Worm (Caenorhabditis elegans) whole organism, L1 larva: ENCODE measurements around the gene F18E9.7.

ENCODE experiments used
- C16A3.4 ChIP-seq: fragments of 150-350 bp; optimal IDR thresholded peaks from 2 replicates; lab custom pipeline; 2014; ENCODE audit warnings: missing biosample characterization, missing genetic modification characterization
- C34B4.2 ChIP-seq: sonication (generic microtip); optimal IDR thresholded peaks from 2 replicates; lab custom pipeline; 2017; ENCODE audit warnings: mild to moderate bottlenecking, missing genetic modification characterization, missing compliant biosample characterization
- F16B12.6 ChIP-seq: fragments of 150-350 bp; optimal IDR thresholded peaks from 2 replicates; lab custom pipeline; 2014; ENCODE audit warnings: missing biosample characterization, missing genetic modification characterization
- Y116A8C.19 ChIP-seq: sonication (generic microtip); optimal IDR thresholded peaks from 2 replicates; lab custom pipeline; 2016; ENCODE audit warnings: missing compliant biosample characterization, missing genetic modification characterization, borderline replicate concordance
- aha-1 ChIP-seq: fragments of 150-350 bp; optimal IDR thresholded peaks from 2 replicates; lab custom pipeline; 2014; ENCODE audit warnings: missing biosample characterization, missing genetic modification characterization
- aly-2 ChIP-seq: fragments of 150-350 bp; optimal IDR thresholded peaks from 2 replicates; lab custom pipeline; 2014; ENCODE audit warnings: missing biosample characterization, missing genetic modification characterization
- ceh-8 ChIP-seq: fragments of 200-800 bp; sonication (Bioruptor generic); optimal IDR thresholded peaks from 2 replicates; lab custom pipeline; 2018; ENCODE audit warnings: mild to moderate bottlenecking, missing genetic modification characterization, moderate library complexity, missing compliant biosample characterization
- ceh-88 ChIP-seq: fragments of 200-800 bp; sonication (Bioruptor generic); IDR thresholded peaks from 2 replicates; pipeline ENCODE4 v1.3.6; 2022; ENCODE audit warnings: missing genetic modification characterization, missing compliant biosample characterization
- dpl-1 ChIP-seq, 3 experiments: fragments of 150-350 bp in 2 of 3; sonication (generic microtip) in 1 of 3; optimal IDR thresholded peaks; 2 replicates each; lab custom pipeline; 2014 to 2017; ENCODE audit warnings: missing biosample characterization in 3 of 3, missing genetic modification characterization in 3 of 3, missing genetic modification reagents in 3 of 3
- efl-1 ChIP-seq, 4 experiments: fragments of 150-350 bp; optimal IDR thresholded peaks in 3 of 4; peaks in 1 of 4; 1 replicate in 1 of 4; 2 replicates in 3 of 4; lab custom pipeline; 2014; ENCODE audit warnings: missing biosample characterization in 2 of 4, missing genetic modification characterization in 2 of 4, missing genetic modification reagents in 2 of 4
- egl-27 ChIP-seq, 2 experiments: fragments of 150-350 bp in 1 of 2; sonication (generic microtip); optimal IDR thresholded peaks; 3 replicates each; lab custom pipeline; 2017 to 2018; ENCODE audit warnings: missing biosample characterization in 2 of 2, missing genetic modification characterization in 2 of 2, missing genetic modification reagents in 2 of 2
- elt-2 ChIP-seq: sonication (generic microtip); optimal IDR thresholded peaks from 2 replicates; lab custom pipeline; 2016; ENCODE audit warnings: missing genetic modification characterization, mild to moderate bottlenecking, inconsistent platforms, missing compliant biosample characterization, missing genetic modification reagents
- elt-3 ChIP-seq, 6 experiments: fragments of 150-350 bp in 1 of 6; sonication (generic microtip); optimal IDR thresholded peaks; 2 replicates each; lab custom pipeline; 2017 to 2018; ENCODE audit warnings: missing biosample characterization in 6 of 6, missing genetic modification characterization in 6 of 6, inconsistent platforms in 1 of 6
- fkh-10 ChIP-seq: sonication (generic microtip); optimal IDR thresholded peaks from 2 replicates; lab custom pipeline; 2017; ENCODE audit warnings: missing biosample characterization, missing genetic modification reagents, missing genetic modification characterization
- fkh-4 ChIP-seq: sonication (generic microtip); optimal IDR thresholded peaks from 2 replicates; lab custom pipeline; 2016; ENCODE audit warnings: missing compliant biosample characterization, missing genetic modification characterization, borderline replicate concordance
- fkh-8 ChIP-seq: sonication (generic microtip); optimal IDR thresholded peaks from 2 replicates; lab custom pipeline; 2016; ENCODE audit warnings: mild to moderate bottlenecking, missing genetic modification characterization, missing compliant biosample characterization
- hlh-17 ChIP-seq: fragments of 200-800 bp; sonication (Bioruptor generic); optimal IDR thresholded peaks from 2 replicates; lab custom pipeline; 2018; ENCODE audit warnings: missing genetic modification characterization, mild to moderate bottlenecking, missing compliant biosample characterization, moderate library complexity, borderline replicate concordance
- hlh-4 ChIP-seq: sonication (generic microtip); optimal IDR thresholded peaks from 2 replicates; lab custom pipeline; 2016; ENCODE audit warnings: mild to moderate bottlenecking, missing genetic modification characterization, missing compliant biosample characterization
- hpl-2 ChIP-seq: fragments of 150-350 bp; optimal IDR thresholded peaks from 2 replicates; lab custom pipeline; 2014; ENCODE audit warnings: missing biosample characterization, missing genetic modification reagents, missing genetic modification characterization
- jun-1 ChIP-seq: fragments of 150-350 bp; optimal IDR thresholded peaks from 2 replicates; lab custom pipeline; 2014; ENCODE audit warnings: missing biosample characterization, missing genetic modification reagents, missing genetic modification characterization
- lin-13 ChIP-seq: fragments of 150-350 bp; optimal IDR thresholded peaks from 2 replicates; lab custom pipeline; 2014; ENCODE audit warnings: missing biosample characterization, missing genetic modification reagents, missing genetic modification characterization
- lin-14 ChIP-seq: fragments of 200-800 bp; sonication (Bioruptor generic); optimal IDR thresholded peaks from 2 replicates; lab custom pipeline; 2018; ENCODE audit warnings: mild to moderate bottlenecking, missing genetic modification characterization, moderate library complexity, missing compliant biosample characterization
- lin-15B ChIP-seq: fragments of 150-350 bp; sonication (generic microtip); optimal IDR thresholded peaks from 3 replicates; lab custom pipeline; 2014; ENCODE audit warnings: missing biosample characterization, missing genetic modification characterization
- lin-35 ChIP-seq, 2 experiments: fragments of 150-350 bp; optimal IDR thresholded peaks; 2 replicates each; lab custom pipeline; 2014; ENCODE audit warnings: missing biosample characterization in 2 of 2, missing genetic modification characterization in 2 of 2, missing genetic modification reagents in 2 of 2
- lin-39 ChIP-seq: fragments of 150-350 bp; optimal IDR thresholded peaks from 2 replicates; lab custom pipeline; 2014; ENCODE audit warnings: missing biosample characterization, missing genetic modification reagents, missing genetic modification characterization
- lsy-2 ChIP-seq, 2 experiments: fragments of 150-350 bp; optimal IDR thresholded peaks; 2 replicates each; lab custom pipeline; 2014; ENCODE audit warnings: missing biosample characterization in 2 of 2, missing genetic modification characterization in 2 of 2
- mep-1 ChIP-seq: fragments of 150-350 bp; optimal IDR thresholded peaks from 2 replicates; lab custom pipeline; 2014; ENCODE audit warnings: missing biosample characterization, missing genetic modification characterization
- nhr-237 ChIP-seq: fragments of 150-350 bp; optimal IDR thresholded peaks from 2 replicates; lab custom pipeline; 2014; ENCODE audit warnings: missing biosample characterization, missing genetic modification characterization
- nhr-76 ChIP-seq: sonication (generic microtip); optimal IDR thresholded peaks from 2 replicates; lab custom pipeline; 2017; ENCODE audit warnings: missing biosample characterization, missing genetic modification characterization
- nhr-77 ChIP-seq: fragments of 150-350 bp; optimal IDR thresholded peaks from 2 replicates; lab custom pipeline; 2014; ENCODE audit warnings: missing biosample characterization, missing genetic modification characterization
- nhr-84 ChIP-seq: sonication (generic microtip); optimal IDR thresholded peaks from 2 replicates; lab custom pipeline; 2017; ENCODE audit warnings: missing biosample characterization, missing genetic modification characterization
- nhr-85 ChIP-seq: sonication (generic microtip); peaks from one replicate; lab custom pipeline; 2016; ENCODE audit warnings: missing genetic modification characterization, inconsistent platforms, missing compliant biosample characterization
- nhr-90 ChIP-seq: sonication (generic microtip); optimal IDR thresholded peaks from 2 replicates; lab custom pipeline; 2016; ENCODE audit warnings: mild to moderate bottlenecking, missing genetic modification characterization, missing compliant biosample characterization; ENCODE audit not compliant: poor library complexity
- pag-3 ChIP-seq: sonication (generic microtip); optimal IDR thresholded peaks from 2 replicates; lab custom pipeline; 2017; ENCODE audit warnings: missing genetic modification characterization, mild to moderate bottlenecking, missing compliant biosample characterization, antibody characterized with exemption, borderline replicate concordance; ENCODE audit not compliant: insufficient read depth
- pax-3 ChIP-seq: fragments of 200-800 bp; sonication (Bioruptor generic); optimal IDR thresholded peaks from 2 replicates; lab custom pipeline; 2018; ENCODE audit warnings: mild to moderate bottlenecking, missing genetic modification characterization, moderate library complexity, missing compliant biosample characterization
- skn-1 ChIP-seq: fragments of 150-350 bp; optimal IDR thresholded peaks from 2 replicates; lab custom pipeline; 2014; ENCODE audit warnings: missing biosample characterization, missing genetic modification characterization
- snpc-4 ChIP-seq: fragments of 150-350 bp; optimal IDR thresholded peaks from 2 replicates; lab custom pipeline; 2014; ENCODE audit warnings: missing biosample characterization, missing genetic modification characterization
- sup-37 ChIP-seq: fragments of 200-800 bp; sonication (Bioruptor generic); optimal IDR thresholded peaks from 2 replicates; lab custom pipeline; 2018; ENCODE audit warnings: mild to moderate bottlenecking, missing genetic modification characterization, missing compliant biosample characterization
- unc-130 ChIP-seq: fragments of 150-350 bp; optimal IDR thresholded peaks from 2 replicates; lab custom pipeline; 2017; ENCODE audit warnings: missing biosample characterization, missing genetic modification characterization, inconsistent platforms
- unc-30 ChIP-seq: sonication (generic microtip); optimal IDR thresholded peaks from 2 replicates; lab custom pipeline; 2017; ENCODE audit warnings: missing biosample characterization, missing genetic modification characterization
- unc-62 ChIP-seq: fragments of 150-350 bp; optimal IDR thresholded peaks from 2 replicates; lab custom pipeline; 2014; ENCODE audit warnings: missing biosample characterization, missing genetic modification reagents, missing genetic modification characterization
- vab-15 ChIP-seq: sonication (generic microtip); optimal IDR thresholded peaks from 2 replicates; lab custom pipeline; 2017; ENCODE audit warnings: missing genotype, mild to moderate bottlenecking, missing genetic modification characterization, missing compliant biosample characterization
- xbp-1 ChIP-seq: sonication (generic microtip); optimal IDR thresholded peaks from 2 replicates; lab custom pipeline; 2016; ENCODE audit warnings: missing genetic modification characterization, missing compliant biosample characterization
- zag-1 ChIP-seq: fragments of 150-350 bp; optimal IDR thresholded peaks from 2 replicates; lab custom pipeline; 2014; ENCODE audit warnings: missing biosample characterization, missing genetic modification characterization
- zip-4 ChIP-seq: fragments of 200-800 bp; sonication (Bioruptor generic); optimal IDR thresholded peaks from 2 replicates; lab custom pipeline; 2018; ENCODE audit warnings: mild to moderate bottlenecking, missing genetic modification characterization, moderate library complexity, missing compliant biosample characterization
- ztf-4 ChIP-seq: fragments of 150-350 bp; optimal IDR thresholded peaks from 2 replicates; lab custom pipeline; 2014; ENCODE audit warnings: missing biosample characterization, missing genetic modification characterization

F18E9.7 gene

DNA sequence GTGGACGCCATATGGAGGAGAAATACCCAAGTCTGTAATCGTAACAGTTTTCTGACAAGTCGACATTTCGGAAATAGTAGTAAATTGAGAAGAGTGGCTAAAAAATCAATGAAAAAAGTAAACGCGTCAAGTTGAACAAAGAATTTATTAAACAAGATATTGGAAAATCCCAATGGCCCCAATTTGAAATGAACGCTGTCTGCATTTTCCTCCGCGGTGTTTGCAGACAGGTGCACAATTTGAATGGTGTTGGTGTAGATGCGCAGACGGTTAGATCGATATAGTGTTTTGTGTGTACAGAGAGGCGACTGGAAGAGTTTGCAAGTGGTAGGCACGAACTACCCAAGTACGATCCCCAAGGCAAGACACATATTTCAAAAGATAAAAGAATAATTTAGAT, 7.5 kb upstream of the F18E9.7 start, which contains the start of the genes H35N09.2 and H35N09.1 (continued):
- TF ChIP-seq vab-15 (tag; lab: Kevin White, UChicago): no peak
- peak; percentile 39 to 67 for TF ChIP-seq lsy-2 (tag; optimal IDR thresholded peaks at IDR 0.05; lab: Kevin White, UChicago)
- TF ChIP-seq elt-2: no peak
- TF ChIP-seq pax-3 (tag; lab: Kevin White, UChicago): no peak
- TF ChIP-seq lin-13: peak; percentile 36
- no peak for TF ChIP-seq pag-3 (tag; lab: Kevin White, UChicago)
- TF ChIP-seq fkh-8 (tag; lab: Kevin White, UChicago): peak; percentile 23
- TF ChIP-seq egl-27 (tag; optimal IDR thresholded peaks at IDR 0.05; lab: Kevin White, UChicago): no peak
- no peak for TF ChIP-seq nhr-237 (tag; lab: Kevin White, UChicago)
- no peak for TF ChIP-seq elt-3 (tag; optimal IDR thresholded peaks at IDR 0.05; lab: Kevin White, UChicago)
- no peak for TF ChIP-seq snpc-4 (tag; lab: Kevin White, UChicago)
- TF ChIP-seq ceh-88 (GFP tag; lab: Robert Waterston, UW): no peak
- TF ChIP-seq xbp-1: peak; percentile 33
- TF ChIP-seq sup-37: no peak
- TF ChIP-seq hlh-17 (GFP tag; lab: Kevin White, UChicago): no peak
- TF ChIP-seq lin-15B: no peak
- TF ChIP-seq F16B12.6 (tag; lab: Kevin White, UChicago): peak; percentile 88
- no peak for TF ChIP-seq hpl-2 (GFP tag; lab: Kevin White, UChicago)
- TF ChIP-seq nhr-90: peak; percentile 32
- peak; percentile 5 to 65 (median 55) for TF ChIP-seq dpl-1 (GFP tag; optimal IDR thresholded peaks at IDR 0.05; lab: Kevin White, UChicago)
- TF ChIP-seq zip-4 (GFP tag; lab: Kevin White, UChicago): no peak
- no peak for TF ChIP-seq aly-2 (tag; lab: Kevin White, UChicago)
- peak; percentile 12 for TF ChIP-seq unc-130
- TF ChIP-seq unc-62 (GFP tag; lab: Kevin White, UChicago): no peak
- no peak for TF ChIP-seq Y116A8C.19 (tag; lab: Kevin White, UChicago)
- no peak for TF ChIP-seq nhr-84 (tag; lab: Kevin White, UChicago)
- peak; percentile 17 for TF ChIP-seq jun-1
- TF ChIP-seq skn-1 (tag; lab: Kevin White, UChicago): peak; percentile 33
- TF ChIP-seq mep-1 (tag; lab: Kevin White, UChicago): peak; percentile 69
- TF ChIP-seq fkh-10 (GFP tag; lab: Kevin White, UChicago): no peak
- TF ChIP-seq zag-1 (tag; lab: Kevin White, UChicago): no peak
- no peak for TF ChIP-seq hlh-4 (tag; lab: Kevin White, UChicago)
- TF ChIP-seq efl-1 (optimal IDR thresholded peaks at IDR 0.05; lab: Kevin White, UChicago): peak; percentile 50 to 55
- peak; percentile 47 to 66 for TF ChIP-seq efl-1 (GFP tag; optimal IDR thresholded peaks at IDR 0.05 in 1 of 2; lab: Kevin White, UChicago)

DNA sequence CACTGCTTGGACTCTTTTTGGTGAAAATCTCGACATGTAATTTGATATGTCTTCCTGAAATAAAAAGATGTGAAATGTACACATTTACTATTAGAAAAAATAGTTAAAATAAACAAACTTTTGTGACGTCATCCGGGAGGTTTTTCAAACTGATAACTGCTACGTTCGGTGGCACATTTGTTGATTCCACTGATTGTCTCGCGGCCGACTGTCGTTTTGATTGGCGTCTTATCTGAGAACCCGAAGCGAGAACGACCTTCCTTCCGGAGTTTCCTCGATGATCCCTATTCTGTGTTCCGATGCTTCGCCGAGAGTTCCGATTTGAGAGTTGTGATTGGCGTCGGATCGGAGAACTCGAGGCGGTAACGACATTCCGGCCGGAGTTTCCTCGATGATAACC, 6.6 kb upstream of the F18E9.7 start:
- TF ChIP-seq aly-2 (tag; lab: Kevin White, UChicago) (no peak), C34B4.2 (tag; lab: Kevin White, UChicago) (no peak), elt-2 (peak; percentile 29), ztf-4 (tag; lab: Kevin White, UChicago) (no peak)

DNA sequence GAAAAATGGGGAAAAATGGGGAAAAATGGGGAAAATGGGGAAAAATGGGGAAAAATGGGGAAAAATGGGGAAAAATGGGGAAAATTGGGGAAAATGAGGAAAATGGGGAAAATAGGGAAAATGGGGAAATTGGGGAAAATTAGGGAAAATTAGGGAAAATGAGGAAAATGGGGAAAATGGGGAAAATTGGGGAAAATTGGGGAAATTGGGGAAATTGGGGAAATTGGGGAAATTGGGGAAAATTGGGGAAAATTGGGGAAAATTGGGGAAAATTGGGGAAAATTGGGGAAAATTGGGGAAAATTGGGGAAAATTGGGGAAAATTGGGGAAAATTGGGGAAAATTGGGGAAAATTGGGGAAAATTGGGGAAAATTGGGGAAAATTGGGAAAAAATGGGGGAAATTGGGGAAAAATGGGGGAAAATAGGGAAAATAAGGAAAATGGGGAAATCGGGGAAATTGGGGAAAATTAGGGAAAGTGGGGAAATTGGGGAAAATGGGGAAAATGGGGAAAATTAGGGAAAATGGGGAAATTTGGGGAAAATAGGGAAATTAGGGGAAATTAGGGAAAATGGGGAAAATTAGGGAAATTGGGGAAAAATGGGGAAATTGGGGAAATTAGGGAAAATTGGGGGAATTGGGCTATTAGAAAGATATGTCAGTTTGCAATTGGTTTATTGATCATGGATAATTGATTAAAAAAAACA, 5.3 kb upstream of the F18E9.7 start:
- TF ChIP-seq nhr-77 (tag; lab: Kevin White, UChicago): no peak
- no peak for TF ChIP-seq lin-35 (GFP tag; optimal IDR thresholded peaks at IDR 0.05; lab: Kevin White, UChicago)
- no peak for TF ChIP-seq skn-1 (tag; lab: Kevin White, UChicago)
- TF ChIP-seq ceh-88 (GFP tag; lab: Robert Waterston, UW): no peak
- no peak for TF ChIP-seq C16A3.4 (tag; lab: Kevin White, UChicago)
- TF ChIP-seq unc-30 (tag; lab: Kevin White, UChicago): no peak
- TF ChIP-seq egl-27 (tag; optimal IDR thresholded peaks at IDR 0.05; lab: Kevin White, UChicago): no peak
- no peak for TF ChIP-seq ceh-8 (GFP tag; lab: Kevin White, UChicago)
- no peak for TF ChIP-seq pax-3 (tag; lab: Kevin White, UChicago)
- no peak for TF ChIP-seq mep-1 (tag; lab: Kevin White, UChicago)
- no peak for TF ChIP-seq elt-3 (tag; optimal IDR thresholded peaks at IDR 0.05; lab: Kevin White, UChicago)
- no peak for TF ChIP-seq lin-14 (GFP tag; lab: Kevin White, UChicago)
- no peak for TF ChIP-seq nhr-76 (tag; lab: Kevin White, UChicago)
- TF ChIP-seq aha-1 (tag; lab: Kevin White, UChicago): no peak
- no peak for TF ChIP-seq fkh-4 (tag; lab: Kevin White, UChicago)
- no peak for TF ChIP-seq nhr-85 (tag; lab: Kevin White, UChicago)
- no peak for TF ChIP-seq lin-39 (tag; lab: Kevin White, UChicago)
- no peak for TF ChIP-seq dpl-1 (GFP tag; optimal IDR thresholded peaks at IDR 0.05; lab: Kevin White, UChicago)
- TF ChIP-seq, all 84 proteins: peak for 0
